Worm (Caenorhabditis elegans) whole organism, early embryonic: ENCODE measurements around the gene ZC13.1.

Source experiments
- ama-1 ChIP-seq: fragments of 150-350 bp; optimal IDR thresholded peaks from 2 replicates; lab custom pipeline; 2014
- ceh-36 ChIP-seq: sonication (generic microtip); optimal IDR thresholded peaks from 2 replicates; lab custom pipeline; 2016; ENCODE audit warnings: missing genetic modification characterization, inconsistent platforms, missing compliant biosample characterization
- hmbx-1 ChIP-seq: sonication (generic microtip); optimal IDR thresholded peaks from 2 replicates; lab custom pipeline; 2016; ENCODE audit warnings: mild to moderate bottlenecking, missing genetic modification characterization, missing compliant biosample characterization
- hnd-1 ChIP-seq: sonication (generic microtip); optimal IDR thresholded peaks from 2 replicates; lab custom pipeline; 2016; ENCODE audit warnings: missing genetic modification characterization, missing compliant biosample characterization

DNA sequence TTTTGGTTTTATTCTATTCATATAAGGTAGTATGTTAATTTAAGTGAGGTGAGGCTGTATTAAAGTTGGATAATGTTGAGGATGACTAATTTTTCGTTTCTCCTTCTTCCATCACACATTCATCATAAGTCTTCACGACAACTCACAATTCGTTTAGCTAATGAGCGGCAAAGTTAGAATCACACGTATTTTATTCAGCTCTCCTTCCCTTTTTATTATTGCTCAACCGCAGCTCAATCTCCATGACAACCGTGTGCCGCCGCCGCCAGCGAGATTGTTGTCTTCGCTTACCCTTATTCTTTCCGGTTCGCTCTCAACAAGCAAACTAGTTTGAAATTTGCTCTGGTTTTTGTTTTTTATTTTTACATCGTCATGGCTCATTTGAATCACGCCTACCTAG lies 3.3 kb downstream of the ZC13.1 start, which contains the start of gene ZC13.2:
- no peak for TF ChIP-seq hnd-1
- TF ChIP-seq hmbx-1 = no peak
- TF ChIP-seq ama-1 (lab: Kevin White, UChicago) = no peak
- TF ChIP-seq ceh-36 (tag; lab: Kevin White, UChicago) = no peak
